Worm (Caenorhabditis elegans) whole organism, late embryonic: ENCODE measurements around the gene C50C3.19.
A peak's percentile ranks its signal among the peaks of the same experiment; 100 is the strongest.

Experiments used
- C08G9.2 ChIP-seq: sonication (generic microtip); optimal IDR thresholded peaks from 2 replicates; lab custom pipeline; 2016; ENCODE audit warnings: mild to moderate bottlenecking, missing genetic modification characterization, moderate library complexity, missing compliant biosample characterization
- C38D4.7 ChIP-seq: fragments of 200-800 bp; sonication (Bioruptor generic); optimal IDR thresholded peaks from 2 replicates; lab custom pipeline; 2018; ENCODE audit warnings: mild to moderate bottlenecking, missing genetic modification characterization, moderate library complexity, missing compliant biosample characterization
- F13H6.1 ChIP-seq: sonication (generic microtip); optimal IDR thresholded peaks from 2 replicates; lab custom pipeline; 2016; ENCODE audit warnings: missing genetic modification characterization, missing compliant biosample characterization
- ama-1 ChIP-seq: fragments of 150-350 bp; optimal IDR thresholded peaks from 2 replicates; lab custom pipeline; 2014
- ceh-14 ChIP-seq: sonication (generic microtip); optimal IDR thresholded peaks from 2 replicates; lab custom pipeline; 2016; ENCODE audit warnings: missing genotype, missing genetic modification characterization, missing compliant biosample characterization
- ceh-22 ChIP-seq: sonication (generic microtip); optimal IDR thresholded peaks from 2 replicates; lab custom pipeline; 2017; ENCODE audit warnings: missing biosample characterization, missing genetic modification characterization
- ceh-30 ChIP-seq: fragments of 150-350 bp; optimal IDR thresholded peaks from 2 replicates; lab custom pipeline; 2014; ENCODE audit warnings: missing biosample characterization, missing genetic modification characterization
- ceh-31 ChIP-seq: sonication (generic microtip); optimal IDR thresholded peaks from 2 replicates; lab custom pipeline; 2016; ENCODE audit warnings: missing genetic modification characterization, missing compliant biosample characterization
- ceh-48 ChIP-seq: sonication (generic microtip); optimal IDR thresholded peaks from 2 replicates; lab custom pipeline; 2016; ENCODE audit warnings: missing genetic modification characterization, inconsistent platforms, missing compliant biosample characterization
- ceh-6 ChIP-seq: fragments of 200-800 bp; sonication (Bioruptor generic); optimal IDR thresholded peaks from 2 replicates; lab custom pipeline; 2018; ENCODE audit warnings: mild to moderate bottlenecking, missing genetic modification characterization, missing compliant biosample characterization
- che-1 ChIP-seq: sonication (generic microtip); optimal IDR thresholded peaks from 2 replicates; lab custom pipeline; 2016; ENCODE audit warnings: mild to moderate bottlenecking, missing genetic modification characterization, missing compliant biosample characterization
- dmd-4 ChIP-seq: sonication (generic microtip); optimal IDR thresholded peaks from 2 replicates; lab custom pipeline; 2016; ENCODE audit warnings: borderline replicate concordance, missing genetic modification characterization, missing compliant biosample characterization
- dve-1 ChIP-seq: sonication (generic microtip); optimal IDR thresholded peaks from 2 replicates; lab custom pipeline; 2017; ENCODE audit warnings: antibody characterized with exemption, mild to moderate bottlenecking, missing genetic modification characterization, missing compliant biosample characterization
- elt-2 ChIP-seq: sonication (generic microtip); optimal IDR thresholded peaks from 2 replicates; lab custom pipeline; 2016; ENCODE audit warnings: missing genetic modification reagents, missing genetic modification characterization, missing compliant biosample characterization
- elt-4 ChIP-seq: sonication (generic microtip); optimal IDR thresholded peaks from 2 replicates; lab custom pipeline; 2016; ENCODE audit warnings: missing genetic modification characterization, missing compliant biosample characterization
- eyg-1 ChIP-seq: sonication (generic microtip); optimal IDR thresholded peaks from 2 replicates; lab custom pipeline; 2016; ENCODE audit warnings: missing genotype, missing genetic modification characterization, missing compliant biosample characterization
- fax-1 ChIP-seq: sonication (generic microtip); optimal IDR thresholded peaks from 2 replicates; lab custom pipeline; 2016; ENCODE audit warnings: missing genotype, missing genetic modification characterization, missing compliant biosample characterization
- fkh-10 ChIP-seq: fragments of 150-350 bp; optimal IDR thresholded peaks from 2 replicates; lab custom pipeline; 2014; ENCODE audit warnings: missing biosample characterization, missing genetic modification reagents, missing genetic modification characterization
- fkh-6 ChIP-seq: sonication (generic microtip); optimal IDR thresholded peaks from 2 replicates; lab custom pipeline; 2016; ENCODE audit warnings: missing genetic modification characterization, missing compliant biosample characterization
- hlh-15 ChIP-seq: sonication (generic microtip); optimal IDR thresholded peaks from 2 replicates; lab custom pipeline; 2016; ENCODE audit warnings: missing genetic modification characterization, missing compliant biosample characterization
- hlh-30 ChIP-seq: sonication (generic microtip); optimal IDR thresholded peaks from 2 replicates; lab custom pipeline; 2017; ENCODE audit warnings: antibody characterized with exemption, missing genetic modification characterization, missing compliant biosample characterization; ENCODE audit not compliant: insufficient read depth
- hlh-6 ChIP-seq: sonication (generic microtip); optimal IDR thresholded peaks from 2 replicates; lab custom pipeline; 2016; ENCODE audit warnings: missing genotype, missing genetic modification characterization, missing compliant biosample characterization
- hlh-8 ChIP-seq: sonication (generic microtip); optimal IDR thresholded peaks from 2 replicates; lab custom pipeline; 2016; ENCODE audit warnings: missing genotype, missing genetic modification characterization, missing compliant biosample characterization
- lim-6 ChIP-seq: sonication (generic microtip); optimal IDR thresholded peaks from 2 replicates; lab custom pipeline; 2016; ENCODE audit warnings: missing genetic modification characterization, missing compliant biosample characterization
- lin-11 ChIP-seq: fragments of 200-800 bp; sonication (Bioruptor generic); optimal IDR thresholded peaks from 2 replicates; lab custom pipeline; 2018; ENCODE audit warnings: mild to moderate bottlenecking, missing genetic modification characterization, missing compliant biosample characterization
- mec-3 ChIP-seq: sonication (generic microtip); optimal IDR thresholded peaks from 2 replicates; lab custom pipeline; 2016; ENCODE audit warnings: borderline replicate concordance, missing genetic modification characterization, missing compliant biosample characterization
- nfya-1 ChIP-seq: sonication (generic microtip); optimal IDR thresholded peaks from 2 replicates; lab custom pipeline; 2017; ENCODE audit warnings: missing genetic modification characterization, mild to moderate bottlenecking, missing compliant biosample characterization, antibody characterized with exemption, moderate library complexity
- nhr-232 ChIP-seq: sonication (generic microtip); optimal IDR thresholded peaks from 2 replicates; lab custom pipeline; 2016; ENCODE audit warnings: missing genetic modification characterization, missing compliant biosample characterization
- odd-2 ChIP-seq: sonication (generic microtip); optimal IDR thresholded peaks from 2 replicates; lab custom pipeline; 2017; ENCODE audit warnings: antibody characterized with exemption, mild to moderate bottlenecking, missing genetic modification characterization, missing compliant biosample characterization
- pag-3 ChIP-seq: sonication (generic microtip); optimal IDR thresholded peaks from 2 replicates; lab custom pipeline; 2016; ENCODE audit warnings: missing compliant biosample characterization, missing genetic modification characterization, borderline replicate concordance
- pax-1 ChIP-seq: fragments of 150-350 bp; optimal IDR thresholded peaks from 2 replicates; lab custom pipeline; 2014; ENCODE audit warnings: missing biosample characterization, missing genetic modification characterization
- pha-4 ChIP-seq: fragments of 150-350 bp; optimal IDR thresholded peaks from 2 replicates; lab custom pipeline; 2018; ENCODE audit warnings: missing biosample characterization, missing genetic modification reagents, missing genetic modification characterization
- pqm-1 ChIP-seq: sonication (generic microtip); optimal IDR thresholded peaks from 2 replicates; lab custom pipeline; 2016; ENCODE audit warnings: missing genetic modification characterization, missing compliant biosample characterization
- pros-1 ChIP-seq: fragments of 150-350 bp; optimal IDR thresholded peaks from 2 replicates; lab custom pipeline; 2014; ENCODE audit warnings: missing biosample characterization, missing genetic modification reagents, missing genetic modification characterization
- ref-2 ChIP-seq: sonication (generic microtip); optimal IDR thresholded peaks from 2 replicates; lab custom pipeline; 2016; ENCODE audit warnings: missing genetic modification characterization, missing compliant biosample characterization
- rnt-1 ChIP-seq: sonication (generic microtip); optimal IDR thresholded peaks from 2 replicates; lab custom pipeline; 2016; ENCODE audit warnings: missing genetic modification characterization, missing compliant biosample characterization
- sdc-2 ChIP-seq: sonication (generic microtip); optimal IDR thresholded peaks from 2 replicates; lab custom pipeline; 2016; ENCODE audit warnings: missing genotype, missing genetic modification characterization, missing compliant biosample characterization
- sox-2 ChIP-seq: fragments of 200-800 bp; sonication (Bioruptor generic); IDR thresholded peaks from 2 replicates; pipeline ENCODE4 v1.3.6; 2022; ENCODE audit warnings: missing genetic modification reagents, missing genetic modification characterization, missing compliant biosample characterization
- sox-4 ChIP-seq: sonication (generic microtip); optimal IDR thresholded peaks from 2 replicates; lab custom pipeline; 2017; ENCODE audit warnings: mild to moderate bottlenecking, missing genetic modification characterization, inconsistent platforms, missing compliant biosample characterization
- syd-9 ChIP-seq: sonication (generic microtip); optimal IDR thresholded peaks from 2 replicates; lab custom pipeline; 2016; ENCODE audit warnings: mild to moderate bottlenecking, missing genetic modification characterization, moderate library complexity, missing compliant biosample characterization
- tbx-2 ChIP-seq: sonication (generic microtip); optimal IDR thresholded peaks from 2 replicates; lab custom pipeline; 2016; ENCODE audit warnings: missing genetic modification characterization, missing compliant biosample characterization
- ttx-3 ChIP-seq: sonication (generic microtip); optimal IDR thresholded peaks from 2 replicates; lab custom pipeline; 2016; ENCODE audit warnings: missing genetic modification reagents, missing genetic modification characterization, missing compliant biosample characterization
- unc-3 ChIP-seq, 2 experiments: fragments of 200-800 bp in 1 of 2; sonication (Bioruptor generic) in 1 of 2; sonication (generic microtip) in 1 of 2; conservative IDR thresholded peaks in 1 of 2; optimal IDR thresholded peaks in 1 of 2; 2 replicates each; pipeline versions ENCODE4 v1.3.6 to Lab custom; 2016 to 2022; ENCODE audit warnings: missing compliant biosample characterization in 2 of 2, missing genetic modification characterization in 2 of 2, missing genetic modification reagents in 1 of 2
- unc-86 ChIP-seq: sonication (generic microtip); optimal IDR thresholded peaks from 2 replicates; lab custom pipeline; 2016; ENCODE audit warnings: missing genetic modification characterization, missing compliant biosample characterization
- zip-5 ChIP-seq: sonication (generic microtip); optimal IDR thresholded peaks from 2 replicates; lab custom pipeline; 2016; ENCODE audit warnings: missing genetic modification characterization, missing compliant biosample characterization
- ztf-16 ChIP-seq: sonication (generic microtip); optimal IDR thresholded peaks from 2 replicates; lab custom pipeline; 2017; ENCODE audit warnings: missing genetic modification characterization, missing compliant biosample characterization

C50C3.19 gene

DNA sequence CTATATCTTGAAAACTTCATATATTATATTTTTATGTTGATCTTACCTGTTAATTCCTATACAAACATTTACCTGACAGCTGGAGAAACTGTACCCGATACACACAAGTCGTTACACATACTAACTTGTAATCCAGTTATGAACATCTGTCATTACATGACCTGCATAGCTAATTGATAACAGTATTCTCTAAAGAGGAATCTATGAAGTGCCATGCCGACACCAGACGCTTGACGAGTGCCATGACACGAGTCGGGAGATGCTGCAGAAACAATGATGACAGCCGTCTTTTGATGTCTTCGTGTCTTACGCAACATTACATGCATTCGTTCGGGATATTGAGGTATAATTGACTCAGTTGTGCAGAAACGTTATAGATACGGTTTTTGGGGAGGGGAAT, 29.5 kb downstream of the C50C3.19 start:
- peak; percentile 38 for TF ChIP-seq unc-86
- TF ChIP-seq ceh-31 (tag; lab: Kevin White, UChicago): no peak

DNA sequence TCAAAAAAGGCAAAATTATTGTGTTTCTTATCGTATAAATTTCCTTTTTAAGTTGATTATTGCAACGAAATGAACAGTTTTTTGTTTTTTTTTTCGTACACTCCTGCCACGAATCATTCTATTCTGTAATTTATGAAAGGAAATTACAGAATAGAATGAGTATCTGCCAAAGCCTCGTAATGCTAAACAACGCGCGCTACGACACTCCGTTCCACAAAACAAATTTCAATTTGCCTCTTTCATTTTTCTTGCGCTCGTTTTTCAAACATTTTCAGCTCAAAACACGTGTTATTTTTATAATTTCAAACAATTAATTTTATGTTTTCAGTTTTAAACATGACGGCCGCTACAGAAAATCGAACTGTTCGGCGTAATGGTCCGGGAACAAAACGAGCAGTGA, 34.2 kb downstream of the C50C3.19 start, which contains the start of gene mob-4:
Gene mob-4 (plus strand): TSS at position 329 of the 400 bp plus-strand sequence.
- TF ChIP-seq ref-2 (tag; lab: Kevin White, UChicago) (no peak), sox-2 (GFP tag; lab: Robert Waterston, UW) (no peak), tbx-2 (tag; lab: Kevin White, UChicago) (no peak), fax-1 (tag; lab: Kevin White, UChicago) (no peak), elt-2 (tag; lab: Kevin White, UChicago) (no peak)

DNA sequence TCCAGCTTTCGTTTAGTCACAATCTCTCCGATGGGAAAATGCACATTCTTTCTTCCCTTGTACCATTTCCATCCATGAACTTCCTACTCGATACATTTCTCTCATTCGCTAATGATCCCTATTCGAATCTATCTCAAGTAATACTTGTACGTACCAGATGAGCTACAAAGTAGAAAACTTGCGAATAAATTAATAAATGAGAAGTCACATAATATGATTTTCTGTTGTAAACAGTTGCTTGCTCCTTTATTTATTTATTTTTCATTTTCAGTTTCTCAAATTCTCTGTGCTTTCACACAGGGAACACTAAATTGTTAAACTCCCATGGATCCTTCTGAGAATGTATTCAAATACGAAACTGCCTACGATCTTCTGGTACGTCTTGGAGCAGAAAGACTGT, 35.6 kb downstream of the C50C3.19 start, which contains the start of gene rfs-1:
Gene rfs-1 (plus strand): TSS at position 301 of the 400 bp plus-strand sequence.
- TF ChIP-seq ceh-48 (tag; lab: Kevin White, UChicago) (no peak), ceh-31 (tag; lab: Kevin White, UChicago) (no peak), hlh-6 (no peak), odd-2 (tag; lab: Kevin White, UChicago) (no peak), mec-3 (tag; lab: Kevin White, UChicago) (no peak), lin-11 (tag; lab: Kevin White, UChicago) (no peak), ceh-22 (tag; lab: Kevin White, UChicago) (no peak), nhr-232 (tag; lab: Kevin White, UChicago) (no peak), pag-3 (tag; lab: Kevin White, UChicago) (no peak), che-1 (no peak), dve-1 (no peak), ceh-6 (no peak)

DNA sequence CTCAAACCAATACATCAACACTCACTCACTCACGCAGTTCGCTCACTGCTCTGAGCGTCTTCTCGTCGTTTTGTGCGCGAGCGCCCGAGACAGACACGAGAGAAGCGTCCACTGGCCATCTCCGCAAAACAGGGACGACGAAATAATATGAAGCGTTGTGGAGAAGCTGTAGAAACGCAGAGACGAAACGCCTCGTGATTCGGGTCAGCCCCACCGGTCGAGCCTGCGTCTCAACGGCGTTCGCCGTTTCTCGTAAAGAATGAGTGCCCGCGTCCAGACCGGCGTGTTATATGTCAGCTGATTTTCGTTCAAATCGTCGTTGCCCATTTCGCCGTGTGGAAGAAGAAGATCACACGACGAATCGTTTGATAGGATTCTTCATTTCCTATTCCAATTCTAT, 36.9 kb downstream of the C50C3.19 start, which contains the start of gene fbxl-1:
Gene fbxl-1 (plus strand): TSS at position 320 of the 400 bp plus-strand sequence.
- TF ChIP-seq zip-5 (tag; lab: Kevin White, UChicago): no peak
- no peak for TF ChIP-seq lim-6
- TF ChIP-seq fkh-6: no peak
- no peak for TF ChIP-seq ref-2 (tag; lab: Kevin White, UChicago)
- no peak for TF ChIP-seq dmd-4
- peak; percentile 58 for TF ChIP-seq ceh-31 (tag; lab: Kevin White, UChicago)
- TF ChIP-seq elt-4 (tag; lab: Kevin White, UChicago): no peak
- TF ChIP-seq pqm-1: no peak
- TF ChIP-seq ztf-16: peak; percentile 16
- TF ChIP-seq rnt-1 (tag; lab: Kevin White, UChicago): peak; percentile 57
- TF ChIP-seq sdc-2 (tag; lab: Kevin White, UChicago): no peak
- no peak for TF ChIP-seq lin-11 (tag; lab: Kevin White, UChicago)
- no peak for TF ChIP-seq ttx-3 (tag; lab: Kevin White, UChicago)
- no peak for TF ChIP-seq C38D4.7 (GFP tag; lab: Kevin White, UChicago)
- TF ChIP-seq eyg-1 (tag; lab: Kevin White, UChicago): no peak
- TF ChIP-seq nfya-1 (tag; lab: Kevin White, UChicago): peak; percentile 52
- TF ChIP-seq hlh-8 (tag; lab: Kevin White, UChicago): no peak
- TF ChIP-seq ceh-14: peak; percentile 13
- no peak for TF ChIP-seq C08G9.2 (tag; lab: Kevin White, UChicago)
- TF ChIP-seq elt-2 (tag; lab: Kevin White, UChicago): no peak
- no peak for TF ChIP-seq ceh-48 (tag; lab: Kevin White, UChicago)
- TF ChIP-seq hlh-15: no peak
- TF ChIP-seq unc-3 (GFP tag; conservative IDR thresholded peaks at IDR 0.05; lab: Robert Waterston, UW): no peak
- TF ChIP-seq unc-3 (tag; optimal IDR thresholded peaks at IDR 0.05; lab: Kevin White, UChicago): no peak
- TF ChIP-seq fkh-10: no peak
- no peak for TF ChIP-seq ama-1 (lab: Kevin White, UChicago)
- TF ChIP-seq sox-4: no peak
- no peak for TF ChIP-seq pag-3 (tag; lab: Kevin White, UChicago)
- TF ChIP-seq pros-1 (tag; lab: Kevin White, UChicago): no peak
- TF ChIP-seq ceh-30 (tag; lab: Kevin White, UChicago): no peak
- no peak for TF ChIP-seq pha-4 (tag; lab: Kevin White, UChicago)
- TF ChIP-seq hlh-30 (tag; lab: Kevin White, UChicago): peak; percentile 95
- no peak for TF ChIP-seq syd-9 (tag; lab: Kevin White, UChicago)
- TF ChIP-seq F13H6.1 (tag; lab: Kevin White, UChicago): peak; percentile 13
- TF ChIP-seq ceh-22 (tag; lab: Kevin White, UChicago): no peak
- no peak for TF ChIP-seq hlh-6
- TF ChIP-seq pax-1 (tag; lab: Kevin White, UChicago): no peak
